Fruit fly (Drosophila melanogaster): Measurements from ENCODE around the gene Daxx.
A peak's percentile ranks its signal among the peaks of the same experiment; 100 is the strongest.

The Daxx gene

dm6 chr2L:6490783-6491249 lies 10.1 kb downstream of the Daxx start, which contains the start of the genes Phf5a and CG31638 (continued):
- TF ChIP-seq CG15011 (GFP tag; optimal IDR thresholded peaks at IDR 0.05) (peak; percentile 82), ranshi (GFP tag; IDR thresholded peaks at IDR 0.05) (peak; percentile 63; the same call in 1 of the 2 replicates), pb (GFP tag; optimal IDR thresholded peaks at IDR 0.05) (no peak), pzg (GFP tag; optimal IDR thresholded peaks at IDR 0.05) (peak; percentile 64), da (GFP tag; optimal IDR thresholded peaks at IDR 0.05) (no peak), al (GFP tag; IDR thresholded peaks at IDR 0.05) (peak; percentile 96), CG11723 (GFP tag; optimal IDR thresholded peaks at IDR 0.05) (peak; percentile 69), CG12155 (GFP tag; optimal IDR thresholded peaks at IDR 0.05) (peak; percentile 76), CG17829 (tag; optimal IDR thresholded peaks at IDR 0.05) (peak; percentile 98), Dip3 (GFP tag; optimal IDR thresholded peaks at IDR 0.05) (no peak), CG13123 (GFP tag; optimal IDR thresholded peaks at IDR 0.05) (peak; percentile 79), tna (GFP tag; IDR thresholded peaks at IDR 0.05; ENCODE audit: partially characterized antibody) (no peak), sd (tag; optimal IDR thresholded peaks at IDR 0.05) (peak; percentile 72), Side (GFP tag; optimal IDR thresholded peaks at IDR 0.05) (peak; percentile 34), CG17361 (GFP tag; IDR thresholded peaks at IDR 0.05) (peak; percentile 97), vnd (GFP tag; IDR thresholded peaks at IDR 0.05; ENCODE audit: partially characterized antibody) (no peak), HLH54F (GFP tag; optimal IDR thresholded peaks at IDR 0.05) (peak; percentile 42), Sin3A (optimal IDR thresholded peaks at IDR 0.05) (peak; percentile 47), CG1603 (tag; optimal IDR thresholded peaks at IDR 0.05) (peak; percentile 44), CG16815 (GFP tag; optimal IDR thresholded peaks at IDR 0.05) (peak; percentile 73), CTCF (GFP tag; optimal IDR thresholded peaks at IDR 0.05) (peak; percentile 46), Lpt (GFP tag; optimal IDR thresholded peaks at IDR 0.05) (no peak), gsb (GFP tag; IDR thresholded peaks at IDR 0.05) (peak; percentile 92), CG11456 (GFP tag; IDR thresholded peaks at IDR 0.05) (0 out of 3 replicates have a peak, but pooled peaks have one; percentile 59), Ets65A (GFP tag) (peak; percentile 95), cas (GFP tag; IDR thresholded peaks at IDR 0.05) (peak; percentile 95), Mrtf (GFP tag; IDR thresholded peaks at IDR 0.05) (peak; percentile 38; the same call in 1 of the 3 replicates), lmd (GFP tag; IDR thresholded peaks at IDR 0.05) (peak; percentile 64), Jarid2 (GFP tag; optimal IDR thresholded peaks at IDR 0.05) (peak; percentile 74), CG8924 (tag; optimal IDR thresholded peaks at IDR 0.05) (peak; percentile 92), gce (GFP tag; IDR thresholded peaks at IDR 0.05) (peak; percentile 95), CG5953 (GFP tag; IDR thresholded peaks at IDR 0.05) (no peak), Opbp (GFP tag; IDR thresholded peaks at IDR 0.05; ENCODE audit: partially characterized antibody) (peak; percentile 17; the same call in 1 of the 3 replicates), Lhr (GFP tag; optimal IDR thresholded peaks at IDR 0.05) (peak; percentile 78), wek (GFP tag; optimal IDR thresholded peaks at IDR 0.05) (peak; percentile 91), wor (GFP tag; IDR thresholded peaks at IDR 0.05) (0 out of 2 replicates have a peak, but pooled peaks have one; percentile 16), CG11085 (GFP tag; IDR thresholded peaks at IDR 0.05) (peak; percentile 97), CG12744 (GFP tag; optimal IDR thresholded peaks at IDR 0.05) (no peak), CG11695 (GFP tag; IDR thresholded peaks at IDR 0.05) (peak; percentile 93), CG30020 (tag; optimal IDR thresholded peaks at IDR 0.05) (peak; percentile 58), Hr3 (GFP tag; optimal IDR thresholded peaks at IDR 0.05) (peak; percentile 98), CkIIα-i1 (GFP tag; IDR thresholded peaks at IDR 0.05) (no peak), CG6272 (GFP tag; IDR thresholded peaks at IDR 0.05) (peak; percentile 98), CG4854 (GFP tag; optimal IDR thresholded peaks at IDR 0.05) (no peak), Chrac-16 (GFP tag; optimal IDR thresholded peaks at IDR 0.05) (peak; percentile 96), CG7987 (GFP tag; optimal IDR thresholded peaks at IDR 0.05) (peak; percentile 85), Meics (GFP tag; optimal IDR thresholded peaks at IDR 0.05) (peak; percentile 96), CG3995 (GFP tag; optimal IDR thresholded peaks at IDR 0.05) (peak; percentile 56), YL-1 (GFP tag; optimal IDR thresholded peaks at IDR 0.05) (peak; percentile 92), tin (GFP tag; optimal IDR thresholded peaks at IDR 0.05) (peak; percentile 91), CG12219 (GFP tag; optimal IDR thresholded peaks at IDR 0.05) (peak; percentile 83), CG17568 (GFP tag; optimal IDR thresholded peaks at IDR 0.05) (no peak)

Measured in whole organism, embryonic.